Fruit fly (Drosophila melanogaster) whole organism, adult: ENCODE measurements around the gene CG14644.

ENCODE experiments used
- CG11617 ChIP-seq: fragments of 200-800 bp; sonication (Bioruptor generic); optimal IDR thresholded peaks from 2 replicates; lab custom pipeline; 2017; ENCODE audit warnings: mild to moderate bottlenecking, missing biosample characterization, missing genetic modification reagents, missing genetic modification characterization
- CG12768 ChIP-seq: fragments of 200-800 bp; sonication (Bioruptor generic); optimal IDR thresholded peaks from 2 replicates; lab custom pipeline; 2017; ENCODE audit warnings: missing biosample characterization, missing genetic modification characterization, mild to moderate bottlenecking, moderate library complexity, missing genetic modification reagents
- CG14711 ChIP-seq: fragments of 200-800 bp; sonication (Bioruptor generic); optimal IDR thresholded peaks from 2 replicates; lab custom pipeline; 2018; ENCODE audit warnings: missing biosample characterization, mild to moderate bottlenecking, missing genetic modification characterization, moderate library complexity
- CG1620 ChIP-seq: fragments of 200-800 bp; sonication (Bioruptor generic); optimal IDR thresholded peaks from 2 replicates; lab custom pipeline; 2016; ENCODE audit warnings: missing biosample characterization, missing genetic modification characterization
- CG33017 ChIP-seq: fragments of 200-800 bp; sonication (Bioruptor generic); optimal IDR thresholded peaks from 2 replicates; lab custom pipeline; 2018; ENCODE audit warnings: missing biosample characterization, mild to moderate bottlenecking, missing genetic modification characterization, moderate library complexity
- CG5204 ChIP-seq: fragments of 200-800 bp; sonication (Bioruptor generic); optimal IDR thresholded peaks from 2 replicates; lab custom pipeline; 2016; ENCODE audit warnings: missing biosample characterization, missing genetic modification characterization
- CG7045 ChIP-seq: fragments of 200-800 bp; sonication (Bioruptor generic); optimal IDR thresholded peaks from 2 replicates; lab custom pipeline; 2017; ENCODE audit warnings: missing biosample characterization, mild to moderate bottlenecking, missing genetic modification characterization
- CG7101 ChIP-seq: fragments of 200-800 bp; sonication (Bioruptor generic); optimal IDR thresholded peaks from 2 replicates; lab custom pipeline; 2018; ENCODE audit warnings: missing biosample characterization, mild to moderate bottlenecking, missing genetic modification characterization, moderate library complexity
- Clk ChIP-seq: fragments of 200-800 bp; sonication (Bioruptor generic); optimal IDR thresholded peaks from 2 replicates; lab custom pipeline; 2017; ENCODE audit warnings: missing biosample characterization, missing genetic modification characterization
- Crg-1 ChIP-seq: fragments of 200-800 bp; sonication (Bioruptor generic); optimal IDR thresholded peaks from 2 replicates; lab custom pipeline; 2016; ENCODE audit warnings: missing biosample characterization, missing genetic modification characterization
- Hr96 ChIP-seq: fragments of 200-800 bp; sonication (Bioruptor generic); optimal IDR thresholded peaks from 2 replicates; lab custom pipeline; 2016; ENCODE audit warnings: missing biosample characterization, missing genetic modification characterization
- Mnt ChIP-seq: fragments of 200-800 bp; sonication (Bioruptor generic); optimal IDR thresholded peaks from 2 replicates; lab custom pipeline; 2016; ENCODE audit warnings: missing biosample characterization, mild to moderate bottlenecking, missing genetic modification characterization
- bab1 ChIP-seq: fragments of 200-800 bp; sonication (Bioruptor generic); optimal IDR thresholded peaks from 3 replicates; lab custom pipeline; 2019; ENCODE audit warnings: missing biosample characterization, mild to moderate bottlenecking, missing genetic modification characterization, moderate library complexity
- cic ChIP-seq: fragments of 200-800 bp; sonication (Bioruptor generic); optimal IDR thresholded peaks from 2 replicates; lab custom pipeline; 2017; ENCODE audit warnings: missing biosample characterization, mild to moderate bottlenecking, missing genetic modification characterization, moderate library complexity
- cnc ChIP-seq, 2 experiments: fragments of >200 bp; optimal IDR thresholded peaks; 2 replicates each; lab custom pipeline; 2017
- kay ChIP-seq: fragments of 200-800 bp; sonication (Bioruptor generic); peaks from one replicate; lab custom pipeline; 2016; ENCODE audit warnings: missing biosample characterization, missing genetic modification characterization, borderline replicate concordance
- ovo ChIP-seq: fragments of 200-800 bp; sonication (Bioruptor generic); optimal IDR thresholded peaks from 2 replicates; lab custom pipeline; 2016; ENCODE audit warnings: missing biosample characterization, missing genetic modification characterization
- pad ChIP-seq: fragments of 200-800 bp; sonication (Bioruptor generic); optimal IDR thresholded peaks from 3 replicates; lab custom pipeline; 2017; ENCODE audit warnings: missing biosample characterization, missing genetic modification characterization, mild to moderate bottlenecking, moderate library complexity, missing genetic modification reagents
- tj ChIP-seq: fragments of 200-800 bp; sonication (Bioruptor generic); optimal IDR thresholded peaks from 3 replicates; lab custom pipeline; 2017; ENCODE audit warnings: missing biosample characterization, mild to moderate bottlenecking, missing genetic modification characterization, moderate library complexity
- toe ChIP-seq: fragments of 200-800 bp; sonication (Bioruptor generic); optimal IDR thresholded peaks from 2 replicates; lab custom pipeline; 2016; ENCODE audit warnings: missing biosample characterization, missing genetic modification characterization

The CG14644 gene

DNA sequence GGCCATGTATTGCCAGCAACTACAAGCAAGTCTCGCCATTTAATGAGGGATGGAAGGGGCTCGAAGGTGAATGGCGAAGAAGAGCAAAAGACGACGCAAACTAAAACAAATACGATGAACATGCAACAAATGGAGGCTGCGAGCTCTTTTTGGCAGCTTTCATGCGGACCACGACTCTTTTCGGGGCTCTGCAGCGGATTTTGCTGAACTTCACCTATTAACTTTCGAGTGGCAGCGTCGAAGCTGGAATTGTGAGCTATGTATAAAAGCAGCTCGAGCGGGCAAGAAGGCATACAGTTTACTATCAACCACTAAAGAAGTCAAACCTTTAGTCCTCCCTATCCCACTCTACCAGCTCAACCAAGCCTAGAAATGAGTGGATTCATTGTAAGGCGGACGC is 1.6 kb upstream of the CG14644 start, which contains the start of gene TwdlV:
Gene TwdlV, plus strand, starts transcription at position 301 of the 400 bp plus-strand sequence.
- TF ChIP-seq CG7045 (GFP tag; lab: Kevin White, UChicago) (no peak), CG1620 (no peak), CG12768 (GFP tag; lab: Kevin White, UChicago) (no peak), toe (GFP tag; lab: Kevin White, UChicago) (no peak), CG5204 (GFP tag; lab: Kevin White, UChicago) (no peak)

DNA sequence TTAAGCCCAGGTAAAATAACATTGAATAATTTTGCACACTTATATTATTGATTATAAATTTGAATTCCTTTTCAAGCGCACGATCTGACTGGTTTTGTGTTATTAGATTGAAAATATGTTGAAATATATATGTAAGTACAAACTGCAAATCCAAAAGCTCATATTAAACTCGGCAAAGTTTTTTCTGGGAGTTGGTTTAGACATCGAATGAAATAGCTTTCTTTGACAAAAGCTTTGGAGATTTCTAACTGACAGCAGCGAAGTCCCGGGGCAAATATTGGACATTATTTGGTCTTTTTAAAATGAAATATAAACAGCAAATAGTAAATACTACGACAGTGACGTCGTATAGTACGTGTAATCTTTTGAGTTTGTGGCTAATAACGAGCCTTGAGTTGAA is 1.6 kb downstream of the CG14644 start, which contains the start of gene TwdlG:
Gene TwdlG, minus strand, starts transcription at position 101 of the 400 bp plus-strand sequence.
- TF ChIP-seq pad (GFP tag; lab: Kevin White, UChicago) (no peak), kay (GFP tag; lab: Kevin White, UChicago) (peak; percentile 74)

DNA sequence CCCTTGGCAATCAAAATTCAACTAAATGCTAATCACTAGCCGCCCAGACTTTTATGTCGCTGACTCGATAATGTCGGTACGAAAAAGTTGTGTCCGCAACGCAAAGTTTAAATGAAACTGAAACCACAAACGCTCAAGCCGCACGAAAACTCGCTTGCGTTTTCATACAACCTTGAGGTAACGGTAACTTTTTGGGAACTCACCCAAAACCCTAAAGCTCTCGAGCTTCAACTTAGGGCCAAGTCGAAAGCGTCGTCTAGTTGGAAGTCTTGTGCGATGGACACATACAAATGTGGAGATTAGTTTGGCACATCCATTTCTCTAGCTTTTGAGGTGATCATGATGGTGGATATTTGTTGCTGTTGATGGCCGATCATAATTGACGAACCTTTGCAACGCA is 2.9 kb downstream of the CG14644 start:
- TF ChIP-seq CG7101 (tag; lab: Kevin White, UChicago), result no peak
- TF ChIP-seq Mnt (GFP tag; lab: Kevin White, UChicago), result no peak
- no peak for TF ChIP-seq CG33017 (tag; lab: Kevin White, UChicago)
- no peak for TF ChIP-seq Hr96 (GFP tag; lab: Kevin White, UChicago)
- TF ChIP-seq CG5204 (GFP tag; lab: Kevin White, UChicago), result no peak
- TF ChIP-seq CG14711 (tag; lab: Kevin White, UChicago), result no peak
- no peak for TF ChIP-seq bab1

DNA sequence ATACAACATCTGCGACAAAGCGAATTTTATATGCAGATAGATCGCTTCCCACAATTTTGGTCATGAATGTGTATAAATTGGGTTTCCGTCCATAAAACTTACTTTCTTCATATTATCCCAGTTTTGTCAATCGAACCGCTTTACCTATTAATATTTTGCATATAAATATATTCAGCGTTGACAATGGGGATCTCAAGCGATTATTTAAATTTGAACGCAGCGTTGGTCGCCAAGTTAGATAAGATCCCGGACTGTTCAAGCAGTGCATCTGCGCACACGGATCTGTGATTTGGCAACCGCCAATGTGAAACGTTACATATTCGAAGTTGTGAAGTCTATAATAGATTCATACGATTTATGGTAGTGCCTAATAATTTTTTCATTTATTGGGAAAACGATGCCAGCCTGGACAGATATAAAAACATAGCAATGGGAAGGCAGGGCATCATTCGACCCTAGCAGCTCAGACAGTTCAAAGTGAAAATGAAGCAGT is 6.2 kb downstream of the CG14644 start, which contains the start of gene TwdlF:
Gene TwdlF, plus strand, starts transcription at position 443 of the 493 bp plus-strand sequence.
- TF ChIP-seq CG11617 (GFP tag; lab: Kevin White, UChicago), result no peak
- TF ChIP-seq kay (GFP tag; lab: Kevin White, UChicago), result no peak
- no peak for TF ChIP-seq CG12768 (GFP tag; lab: Kevin White, UChicago)
- no peak for TF ChIP-seq toe (GFP tag; lab: Kevin White, UChicago)
- no peak for TF ChIP-seq tj (GFP tag; lab: Kevin White, UChicago)
- no peak for TF ChIP-seq bab1
- no peak for TF ChIP-seq Clk (GFP tag; lab: Kevin White, UChicago)
- no peak for TF ChIP-seq CG14711 (tag; lab: Kevin White, UChicago)
- TF ChIP-seq cnc (optimal IDR thresholded peaks at IDR 0.05; lab: Kevin White, UChicago), result no peak
- TF ChIP-seq CG7045 (GFP tag; lab: Kevin White, UChicago), result no peak
- TF ChIP-seq Crg-1, result no peak
- TF ChIP-seq CG33017 (tag; lab: Kevin White, UChicago), result no peak
- TF ChIP-seq pad (GFP tag; lab: Kevin White, UChicago), result no peak
- no peak for TF ChIP-seq CG5204 (GFP tag; lab: Kevin White, UChicago)
- no peak for TF ChIP-seq ovo (GFP tag; lab: Kevin White, UChicago)
- TF ChIP-seq CG7101 (tag; lab: Kevin White, UChicago), result no peak
- no peak for TF ChIP-seq cic (GFP tag; lab: Kevin White, UChicago)
- no peak for TF ChIP-seq Mnt (GFP tag; lab: Kevin White, UChicago)

DNA sequence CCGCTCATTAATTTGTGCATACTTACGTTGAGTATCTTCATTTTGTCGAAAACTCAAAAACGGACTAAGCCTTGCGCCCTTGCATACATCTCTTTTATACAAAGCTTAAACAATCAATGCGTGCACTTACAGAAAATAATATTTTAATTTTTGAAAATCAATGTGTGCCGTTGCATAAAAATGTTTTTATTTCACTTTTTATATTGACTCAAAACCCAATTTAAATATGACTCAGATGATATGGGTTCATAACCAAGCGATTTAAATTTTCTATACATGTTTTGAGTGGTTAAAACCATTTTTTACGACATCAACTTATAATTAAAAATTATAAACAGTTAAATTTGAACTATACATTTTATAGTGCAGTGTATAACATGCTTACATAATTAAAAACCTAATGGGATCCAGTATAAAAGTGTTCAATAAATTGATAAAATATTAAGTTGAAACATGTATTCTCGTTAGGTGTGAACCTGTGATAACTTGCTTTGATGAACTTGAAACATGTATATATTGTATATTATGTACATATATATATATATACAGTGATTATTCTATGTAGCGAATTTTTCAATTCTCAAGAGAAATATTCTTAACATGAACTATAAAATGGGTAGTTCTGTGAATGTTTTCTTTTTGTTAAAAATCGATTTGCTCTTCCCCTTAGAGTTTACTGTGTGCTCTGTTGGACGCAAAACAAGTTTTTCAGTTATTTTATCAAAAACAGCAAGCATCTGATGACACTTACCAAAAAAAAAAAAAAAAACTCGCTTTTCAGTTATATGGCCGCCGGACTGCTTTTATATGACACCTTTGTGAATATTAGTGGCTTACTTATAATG is 9.5 kb downstream of the CG14644 start, which contains the start of gene CG34305:
Gene CG34305, minus strand, starts transcription at position 51 of the 845 bp plus-strand sequence.
- TF ChIP-seq CG11617 (GFP tag; lab: Kevin White, UChicago), result no peak
- TF ChIP-seq CG12768 (GFP tag; lab: Kevin White, UChicago), result no peak
- TF ChIP-seq bab1, result no peak
- TF ChIP-seq tj (GFP tag; lab: Kevin White, UChicago), result no peak

DNA sequence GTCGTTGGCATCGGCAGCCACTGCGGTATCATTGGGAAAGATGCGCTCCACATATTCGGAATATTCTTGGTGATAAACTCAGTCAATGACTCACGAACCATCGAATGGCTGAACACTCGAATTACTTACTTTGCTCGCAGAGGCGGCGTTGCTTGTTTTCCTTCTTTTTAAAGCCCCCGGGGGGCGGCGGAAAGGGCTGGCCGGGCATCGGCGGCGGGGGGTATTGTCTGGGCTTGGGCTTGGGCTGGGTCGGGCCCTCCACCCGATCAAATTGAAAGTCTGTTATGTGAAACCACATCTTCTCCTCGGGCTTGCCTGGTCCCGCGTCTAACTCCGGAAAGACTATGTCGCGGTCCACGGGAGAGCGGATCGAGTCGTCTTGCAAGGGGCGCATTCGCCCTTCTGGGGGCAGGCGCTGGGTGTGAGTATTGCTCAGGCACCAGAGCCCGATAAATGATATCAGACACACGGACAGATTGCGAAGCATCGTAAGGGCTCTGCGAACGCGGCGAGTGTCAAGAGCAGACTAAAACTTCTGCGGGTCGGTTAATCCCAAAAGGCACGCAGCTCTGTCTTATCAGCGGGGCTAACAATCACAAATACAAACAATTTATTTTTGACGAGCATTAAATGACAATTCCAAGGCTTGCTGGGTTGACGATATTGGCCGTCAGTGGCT is 10.5 kb downstream of the CG14644 start, which contains the start of gene CG14642:
Gene CG14642, minus strand, starts transcription at position 509 of the 679 bp plus-strand sequence.
- TF ChIP-seq cic (GFP tag; lab: Kevin White, UChicago) (no peak), CG33017 (tag; lab: Kevin White, UChicago) (no peak), tj (GFP tag; lab: Kevin White, UChicago) (no peak), CG11617 (GFP tag; lab: Kevin White, UChicago) (no peak), bab1 (no peak), CG7045 (GFP tag; lab: Kevin White, UChicago) (no peak), Crg-1 (no peak), Mnt (GFP tag; lab: Kevin White, UChicago) (no peak), kay (GFP tag; lab: Kevin White, UChicago) (no peak), Clk (GFP tag; lab: Kevin White, UChicago) (no peak), Hr96 (GFP tag; lab: Kevin White, UChicago) (no peak), ovo (GFP tag; lab: Kevin White, UChicago) (no peak), CG12768 (GFP tag; lab: Kevin White, UChicago) (no peak), CG1620 (no peak), toe (GFP tag; lab: Kevin White, UChicago) (no peak), CG5204 (GFP tag; lab: Kevin White, UChicago) (no peak), pad (GFP tag; lab: Kevin White, UChicago) (no peak)
